Worm (Caenorhabditis elegans) whole organism, young adult: ENCODE results near the gene bli-1.

ENCODE experiments used
- C17E4.6 ChIP-seq: fragments of 200-800 bp; sonication (Bioruptor generic); IDR thresholded peaks from 2 replicates; pipeline ENCODE4 v1.3.6; 2022; ENCODE audit warnings: missing genetic modification reagents, missing genetic modification characterization, missing compliant biosample characterization
- F39B2.1 ChIP-seq: fragments of 200-800 bp; sonication (Bioruptor generic); IDR thresholded peaks from 2 replicates; pipeline ENCODE4 v1.3.6; 2022; ENCODE audit warnings: missing genetic modification reagents, missing genetic modification characterization, missing compliant biosample characterization
- F55B11.4 ChIP-seq: sonication (generic microtip); optimal IDR thresholded peaks from 2 replicates; lab custom pipeline; 2016; ENCODE audit warnings: missing compliant biosample characterization, missing genetic modification characterization, borderline replicate concordance; ENCODE audit not compliant: insufficient read depth
- F57C9.4 ChIP-seq: sonication (generic microtip); optimal IDR thresholded peaks from 2 replicates; lab custom pipeline; 2017; ENCODE audit warnings: mild to moderate bottlenecking, missing genetic modification characterization, missing compliant biosample characterization
- K11D2.4 ChIP-seq: fragments of 200-800 bp; sonication (Bioruptor generic); IDR thresholded peaks from 2 replicates; pipeline ENCODE4 v1.3.6; 2022; ENCODE audit warnings: missing genetic modification reagents, missing genetic modification characterization, missing compliant biosample characterization
- bed-1 ChIP-seq: fragments of 200-800 bp; sonication (Bioruptor generic); IDR thresholded peaks from 2 replicates; pipeline ENCODE4 v1.3.6; 2022; ENCODE audit warnings: missing genetic modification reagents, missing genetic modification characterization, missing compliant biosample characterization
- cebp-1 ChIP-seq, 2 experiments: fragments of 200-800 bp in 1 of 2; sonication (Bioruptor generic) in 1 of 2; sonication (generic microtip) in 1 of 2; IDR thresholded peaks in 1 of 2; optimal IDR thresholded peaks in 1 of 2; 2 replicates each; pipeline versions ENCODE4 v1.3.6 to Lab custom; 2017 to 2022; ENCODE audit warnings: missing compliant biosample characterization in 2 of 2, missing genetic modification characterization in 2 of 2, mild to moderate bottlenecking in 1 of 2, missing genetic modification reagents in 1 of 2, moderate library complexity in 1 of 2
- cebp-2 ChIP-seq: fragments of 200-800 bp; sonication (Bioruptor generic); IDR thresholded peaks from 2 replicates; pipeline ENCODE4 v1.3.6; 2022; ENCODE audit warnings: missing genetic modification characterization, missing compliant biosample characterization
- ceh-40 ChIP-seq: fragments of 200-800 bp; sonication (Bioruptor generic); IDR thresholded peaks from 2 replicates; pipeline ENCODE4 v1.3.6; 2022; ENCODE audit warnings: missing genetic modification characterization, missing compliant biosample characterization
- chd-7 ChIP-seq: sonication (generic microtip); optimal IDR thresholded peaks from 2 replicates; lab custom pipeline; 2016; ENCODE audit warnings: mild to moderate bottlenecking, missing genetic modification characterization, moderate library complexity, missing compliant biosample characterization
- egrh-3 ChIP-seq: fragments of 200-800 bp; sonication (Bioruptor generic); IDR thresholded peaks from 2 replicates; pipeline ENCODE4 v1.3.6; 2022; ENCODE audit warnings: missing genetic modification reagents, missing genetic modification characterization, missing compliant biosample characterization
- ekl-4 ChIP-seq: fragments of 200-800 bp; sonication (Bioruptor generic); IDR thresholded peaks from 2 replicates; pipeline ENCODE4 v1.3.6; 2022; ENCODE audit warnings: missing genetic modification reagents, missing genetic modification characterization, missing compliant biosample characterization
- hlh-12 ChIP-seq: sonication (generic microtip); optimal IDR thresholded peaks from 2 replicates; lab custom pipeline; 2016; ENCODE audit warnings: missing genetic modification characterization, missing compliant biosample characterization
- hmg-20 ChIP-seq: fragments of 200-800 bp; sonication (Bioruptor generic); IDR thresholded peaks from 2 replicates; pipeline ENCODE4 v1.3.6; 2022; ENCODE audit warnings: missing genetic modification reagents, missing genetic modification characterization, missing compliant biosample characterization
- lsl-1 ChIP-seq: fragments of 200-800 bp; sonication (Bioruptor generic); optimal IDR thresholded peaks from 2 replicates; lab custom pipeline; 2018; ENCODE audit warnings: mild to moderate bottlenecking, missing genetic modification characterization, moderate library complexity, missing compliant biosample characterization
- madf-6 ChIP-seq: fragments of 200-800 bp; sonication (Bioruptor generic); IDR thresholded peaks from 2 replicates; pipeline ENCODE4 v1.3.6; 2022; ENCODE audit warnings: missing genetic modification reagents, missing genetic modification characterization, missing compliant biosample characterization
- nfyb-1 ChIP-seq: fragments of 200-800 bp; sonication (Bioruptor generic); IDR thresholded peaks from 2 replicates; pipeline ENCODE4 v1.3.6; 2022; ENCODE audit warnings: missing genetic modification reagents, missing genetic modification characterization, missing compliant biosample characterization
- pha-4 ChIP-seq: fragments of 150-350 bp; sonication (generic microtip); optimal IDR thresholded peaks from 2 replicates; lab custom pipeline; 2014; ENCODE audit warnings: missing biosample characterization, missing genetic modification reagents, missing genetic modification characterization
- zfh-2 ChIP-seq: fragments of 200-800 bp; sonication (Bioruptor generic); conservative IDR thresholded peaks from 2 replicates; pipeline ENCODE4 v1.3.6; 2022; ENCODE audit warnings: missing genetic modification reagents, missing genetic modification characterization, missing compliant biosample characterization

The bli-1 gene

ce11 chrII:10758951-10759350 is 50.2 kb downstream of the bli-1 start:
- TF ChIP-seq cebp-2 (GFP tag; lab: Robert Waterston, UW) = 0 out of 2 replicates have a peak, but pooled peaks have one; percentile 29
- no peak for TF ChIP-seq ekl-4 (GFP tag; lab: Robert Waterston, UW)
- no peak for TF ChIP-seq hmg-20 (GFP tag; lab: Robert Waterston, UW)
- TF ChIP-seq F55B11.4 (tag; lab: Kevin White, UChicago) = no peak
- no peak for TF ChIP-seq bed-1 (GFP tag; lab: Robert Waterston, UW)
- no peak for TF ChIP-seq nfyb-1
- TF ChIP-seq madf-6 (GFP tag; lab: Robert Waterston, UW) = no peak
- TF ChIP-seq, all 124 proteins: peak for 1

- TF ChIP-seq egrh-3 (GFP tag; lab: Robert Waterston, UW) = no peak
- TF ChIP-seq lsl-1 (GFP tag; lab: Kevin White, UChicago) = no peak
- TF ChIP-seq madf-6 (GFP tag; lab: Robert Waterston, UW) = no peak
- no peak for TF ChIP-seq F57C9.4 (tag; lab: Kevin White, UChicago)
- no peak for TF ChIP-seq K11D2.4 (GFP tag; lab: Robert Waterston, UW)
Observed at ce11 chrII:10759425-10759824, 50.7 kb downstream of the bli-1 start.

- TF ChIP-seq chd-7 (tag; lab: Kevin White, UChicago) (no peak), C17E4.6 (GFP tag; lab: Robert Waterston, UW) (no peak), hlh-12 (tag; lab: Kevin White, UChicago) (no peak), ceh-40 (no peak), cebp-1 (GFP tag; IDR thresholded peaks at IDR 0.05; lab: Robert Waterston, UW) (no peak), cebp-1 (tag; optimal IDR thresholded peaks at IDR 0.05; lab: Kevin White, UChicago) (no peak), pha-4 (tag; lab: Kevin White, UChicago) (no peak)
Observed at ce11 chrII:10760801-10761200, 52.0 kb downstream of the bli-1 start.

- TF ChIP-seq zfh-2 (GFP tag; lab: Robert Waterston, UW) (peak; percentile 48; the same call in 1 of the 2 replicates), F39B2.1 (no peak)
Observed at ce11 chrII:10761653-10762052, 52.9 kb downstream of the bli-1 start.
